Fruit fly (Drosophila melanogaster) whole organism, embryonic: Measurements from ENCODE around the gene Npc2f.

ENCODE experiments used
- CG10274 ChIP-seq: fragments of 200-800 bp; sonication (Bioruptor generic); optimal IDR thresholded peaks from 3 replicates; lab custom pipeline; 2017; ENCODE audit warnings: missing biosample characterization, mild to moderate bottlenecking, missing genetic modification characterization
- CG11695 ChIP-seq: fragments of 200-800 bp; sonication (Bioruptor generic); IDR thresholded peaks from 3 replicates; pipeline ENCODE4 v1.3.6; 2022; ENCODE audit warnings: missing biosample characterization, missing genetic modification characterization
- CG12071 ChIP-seq: fragments of 200-800 bp; sonication (Bioruptor generic); optimal IDR thresholded peaks from 3 replicates; lab custom pipeline; 2018; ENCODE audit warnings: missing biosample characterization, mild to moderate bottlenecking, missing genetic modification characterization
- CG12391 ChIP-seq: fragments of 200-800 bp; sonication (Bioruptor generic); optimal IDR thresholded peaks from 3 replicates; lab custom pipeline; 2018; ENCODE audit warnings: missing biosample characterization, mild to moderate bottlenecking, missing genetic modification characterization, moderate library complexity
- CG12942 ChIP-seq: fragments of 200-800 bp; sonication (Bioruptor generic); optimal IDR thresholded peaks from 3 replicates; lab custom pipeline; 2016; ENCODE audit warnings: missing biosample characterization, missing genetic modification characterization
- CG14710 ChIP-seq: fragments of 200-800 bp; sonication (Bioruptor generic); optimal IDR thresholded peaks from 3 replicates; lab custom pipeline; 2019; ENCODE audit warnings: missing biosample characterization, mild to moderate bottlenecking, missing genetic modification characterization, moderate library complexity
- CG14860 ChIP-seq: fragments of 200-800 bp; sonication (Bioruptor generic); IDR thresholded peaks from 3 replicates; pipeline ENCODE4 v1.3.6; 2022; ENCODE audit warnings: missing biosample characterization, missing genetic modification characterization; ENCODE audit not compliant: partially characterized antibody
- CG16863 ChIP-seq: fragments of 200-800 bp; sonication (Bioruptor generic); optimal IDR thresholded peaks from 3 replicates; lab custom pipeline; 2016; ENCODE audit warnings: missing biosample characterization, missing genetic modification characterization
- CG18619 ChIP-seq: fragments of 200-800 bp; sonication (Bioruptor generic); optimal IDR thresholded peaks from 3 replicates; lab custom pipeline; 2017; ENCODE audit warnings: missing biosample characterization, mild to moderate bottlenecking, missing genetic modification characterization
- CG30431 ChIP-seq: fragments of 200-800 bp; sonication (Bioruptor generic); optimal IDR thresholded peaks from 2 replicates; lab custom pipeline; 2017; ENCODE audit warnings: missing biosample characterization, missing genetic modification characterization
- CG3847 ChIP-seq: fragments of 200-800 bp; sonication (Bioruptor generic); IDR thresholded peaks from 2 replicates; pipeline ENCODE4 v1.3.6; 2022; ENCODE audit warnings: missing biosample characterization, missing genetic modification characterization
- CG4360 ChIP-seq: fragments of 200-800 bp; sonication (Bioruptor generic); IDR thresholded peaks from 2 replicates; pipeline ENCODE4 v1.3.6; 2022; ENCODE audit warnings: missing biosample characterization, missing genetic modification characterization
- CG4424 ChIP-seq: fragments of 200-800 bp; sonication (Bioruptor generic); optimal IDR thresholded peaks from 3 replicates; lab custom pipeline; 2016; ENCODE audit warnings: missing biosample characterization, missing genetic modification characterization
- CG6765 ChIP-seq: fragments of 200-800 bp; sonication (Bioruptor generic); optimal IDR thresholded peaks from 3 replicates; lab custom pipeline; 2017; ENCODE audit warnings: missing biosample characterization, mild to moderate bottlenecking, missing genetic modification characterization
- CG7372 ChIP-seq: fragments of 200-800 bp; sonication (Bioruptor generic); IDR thresholded peaks from 2 replicates; pipeline ENCODE4 v1.3.6; 2022; ENCODE audit warnings: missing biosample characterization, missing genetic modification characterization
- CHES-1-like ChIP-seq: fragments of 200-800 bp; sonication (Bioruptor generic); optimal IDR thresholded peaks from 2 replicates; lab custom pipeline; 2016; ENCODE audit warnings: missing biosample characterization, missing genetic modification characterization
- Dek ChIP-seq: fragments of 200-800 bp; sonication (Bioruptor generic); optimal IDR thresholded peaks from 3 replicates; lab custom pipeline; 2019; ENCODE audit warnings: missing biosample characterization, mild to moderate bottlenecking, missing genetic modification characterization, moderate library complexity
- Elba2 ChIP-seq: fragments of 200-800 bp; sonication (Bioruptor generic); optimal IDR thresholded peaks from 3 replicates; lab custom pipeline; 2016; ENCODE audit warnings: missing biosample characterization, missing genetic modification characterization
- Fer3 ChIP-seq: fragments of 200-800 bp; sonication (Bioruptor generic); optimal IDR thresholded peaks from 2 replicates; lab custom pipeline; 2018; ENCODE audit warnings: missing biosample characterization, mild to moderate bottlenecking, missing genetic modification characterization, moderate library complexity
- Hey ChIP-seq: fragments of 200-800 bp; sonication (Bioruptor generic); optimal IDR thresholded peaks from 3 replicates; lab custom pipeline; 2018; ENCODE audit warnings: missing biosample characterization, mild to moderate bottlenecking, missing genetic modification characterization
- MBD-R2 ChIP-seq: fragments of 200-800 bp; sonication (Bioruptor generic); IDR thresholded peaks from 2 replicates; pipeline ENCODE4 v1.3.6; 2022; ENCODE audit warnings: missing biosample characterization, missing genetic modification characterization
- MESR4 ChIP-seq: fragments of 200-800 bp; sonication (Bioruptor generic); optimal IDR thresholded peaks from 2 replicates; lab custom pipeline; 2018; ENCODE audit warnings: missing biosample characterization, mild to moderate bottlenecking, missing genetic modification characterization, moderate library complexity
- Meics ChIP-seq: fragments of 200-800 bp; sonication (Bioruptor generic); optimal IDR thresholded peaks from 2 replicates; lab custom pipeline; 2017; ENCODE audit warnings: missing biosample characterization, mild to moderate bottlenecking, missing genetic modification characterization
- PHDP ChIP-seq: fragments of 200-800 bp; sonication (Bioruptor generic); optimal IDR thresholded peaks from 3 replicates; lab custom pipeline; 2018; ENCODE audit warnings: missing biosample characterization, mild to moderate bottlenecking, missing genetic modification characterization, moderate library complexity
- Ravus ChIP-seq: fragments of 200-800 bp; sonication (Bioruptor generic); IDR thresholded peaks from 2 replicates; pipeline ENCODE4 v1.3.6; 2022; ENCODE audit warnings: missing biosample characterization, missing genetic modification characterization
- Sry-δ ChIP-seq: fragments of 200-800 bp; sonication (Bioruptor generic); optimal IDR thresholded peaks from 2 replicates; lab custom pipeline; 2016; ENCODE audit warnings: missing biosample characterization, missing genetic modification characterization
- Stat92E ChIP-seq, 3 experiments: fragments of >200 bp in 2 of 3; fragments of 200-800 bp in 1 of 3; sonication (Bioruptor generic) in 1 of 3; optimal IDR thresholded peaks; 2 replicates each; lab custom pipeline; 2017 to 2019; ENCODE audit warnings: missing biosample characterization in 3 of 3, missing genetic modification characterization in 3 of 3, mild to moderate bottlenecking in 1 of 3, moderate library complexity in 1 of 3
- TFAM ChIP-seq: fragments of 200-800 bp; sonication (Bioruptor generic); optimal IDR thresholded peaks from 2 replicates; lab custom pipeline; 2017; ENCODE audit warnings: missing biosample characterization, missing genetic modification characterization, inconsistent platforms
- Vsx1 ChIP-seq: fragments of 200-800 bp; sonication (Bioruptor generic); optimal IDR thresholded peaks from 2 replicates; lab custom pipeline; 2017; ENCODE audit warnings: missing biosample characterization, mild to moderate bottlenecking, missing genetic modification characterization, missing genetic modification reagents
- Xbp1 ChIP-seq: fragments of 200-800 bp; sonication (Bioruptor generic); optimal IDR thresholded peaks from 3 replicates; lab custom pipeline; 2016; ENCODE audit warnings: missing biosample characterization, mild to moderate bottlenecking, missing genetic modification characterization
- caup ChIP-seq: fragments of 200-800 bp; sonication (Bioruptor generic); optimal IDR thresholded peaks from 3 replicates; lab custom pipeline; 2017; ENCODE audit warnings: missing biosample characterization, mild to moderate bottlenecking, missing genetic modification characterization, moderate library complexity; ENCODE audit not compliant: severe bottlenecking
- corto ChIP-seq: fragments of 200-800 bp; sonication (Bioruptor generic); optimal IDR thresholded peaks from 2 replicates; lab custom pipeline; 2016; ENCODE audit warnings: missing biosample characterization, mild to moderate bottlenecking, missing genetic modification characterization, moderate library complexity
- crp ChIP-seq, 2 experiments: fragments of 200-800 bp; sonication (Bioruptor generic); optimal IDR thresholded peaks; 2 replicates in 1 of 2; 3 replicates in 1 of 2; lab custom pipeline; 2017; ENCODE audit warnings: missing biosample characterization in 2 of 2, missing genetic modification characterization in 2 of 2, mild to moderate bottlenecking in 1 of 2, moderate library complexity in 1 of 2
- dati ChIP-seq: fragments of 200-800 bp; sonication (Bioruptor generic); IDR thresholded peaks from 2 replicates; pipeline ENCODE4 v1.3.6; 2022; ENCODE audit warnings: missing biosample characterization, missing genetic modification characterization
- eyg ChIP-seq: fragments of 200-800 bp; sonication (Bioruptor generic); optimal IDR thresholded peaks from 3 replicates; lab custom pipeline; 2016; ENCODE audit warnings: missing biosample characterization, missing genetic modification characterization
- fd3F ChIP-seq: fragments of 200-800 bp; sonication (Bioruptor generic); optimal IDR thresholded peaks from 2 replicates; lab custom pipeline; 2018; ENCODE audit warnings: missing biosample characterization, mild to moderate bottlenecking, missing genetic modification characterization, moderate library complexity
- her ChIP-seq: fragments of 200-800 bp; sonication (Bioruptor generic); optimal IDR thresholded peaks from 2 replicates; lab custom pipeline; 2016; ENCODE audit warnings: missing biosample characterization, missing genetic modification characterization
- inv ChIP-seq: fragments of 200-800 bp; sonication (Bioruptor generic); IDR thresholded peaks from 2 replicates; pipeline ENCODE4 v1.3.6; 2022; ENCODE audit warnings: missing biosample characterization, missing genetic modification characterization; ENCODE audit not compliant: partially characterized antibody
- jing ChIP-seq: fragments of 200-800 bp; sonication (Bioruptor generic); optimal IDR thresholded peaks from 2 replicates; lab custom pipeline; 2018; ENCODE audit warnings: missing biosample characterization, mild to moderate bottlenecking, missing genetic modification characterization
- luna ChIP-seq: fragments of 200-800 bp; sonication (Bioruptor generic); optimal IDR thresholded peaks from 2 replicates; lab custom pipeline; 2016; ENCODE audit warnings: missing biosample characterization, missing genetic modification characterization
- nmo ChIP-seq: fragments of 200-800 bp; sonication (Bioruptor generic); optimal IDR thresholded peaks from 2 replicates; lab custom pipeline; 2018; ENCODE audit warnings: missing biosample characterization, mild to moderate bottlenecking, missing genetic modification characterization, moderate library complexity
- pita ChIP-seq: fragments of 200-800 bp; sonication (Bioruptor generic); optimal IDR thresholded peaks from 2 replicates; lab custom pipeline; 2017; ENCODE audit warnings: missing biosample characterization, mild to moderate bottlenecking, missing genetic modification characterization
- pnt ChIP-seq: fragments of 200-800 bp; sonication (Bioruptor generic); optimal IDR thresholded peaks from 3 replicates; lab custom pipeline; 2016; ENCODE audit warnings: missing biosample characterization, missing genetic modification characterization
- so ChIP-seq: fragments of 200-800 bp; sonication (Bioruptor generic); IDR thresholded peaks from 3 replicates; pipeline ENCODE4 v1.3.6; 2022; ENCODE audit warnings: missing biosample characterization, missing genetic modification characterization
- tap ChIP-seq: fragments of 200-800 bp; optimal IDR thresholded peaks from 3 replicates; lab custom pipeline; 2019; ENCODE audit warnings: missing biosample characterization, mild to moderate bottlenecking, missing genetic modification characterization, moderate library complexity
- trem ChIP-seq: fragments of 200-800 bp; optimal IDR thresholded peaks from 3 replicates; lab custom pipeline; 2019; ENCODE audit warnings: missing biosample characterization, mild to moderate bottlenecking, missing genetic modification characterization, moderate library complexity
- ttk ChIP-seq: fragments of 200-800 bp; sonication (Bioruptor generic); IDR thresholded peaks from 2 replicates; pipeline ENCODE4 v2.1.2; 2022; ENCODE audit warnings: missing biosample characterization, missing genetic modification characterization
- tx ChIP-seq: fragments of 200-800 bp; sonication (Bioruptor generic); optimal IDR thresholded peaks from 2 replicates; lab custom pipeline; 2016; ENCODE audit warnings: missing biosample characterization, missing genetic modification characterization
- wdn ChIP-seq: fragments of 200-800 bp; sonication (Bioruptor generic); IDR thresholded peaks from 2 replicates; pipeline ENCODE4 v1.3.6; 2022; ENCODE audit warnings: missing biosample characterization, missing genetic modification characterization
- zf30C ChIP-seq: fragments of 200-800 bp; sonication (Bioruptor generic); optimal IDR thresholded peaks from 3 replicates; lab custom pipeline; 2018; ENCODE audit warnings: missing biosample characterization, mild to moderate bottlenecking, missing genetic modification characterization

Npc2f gene

DNA sequence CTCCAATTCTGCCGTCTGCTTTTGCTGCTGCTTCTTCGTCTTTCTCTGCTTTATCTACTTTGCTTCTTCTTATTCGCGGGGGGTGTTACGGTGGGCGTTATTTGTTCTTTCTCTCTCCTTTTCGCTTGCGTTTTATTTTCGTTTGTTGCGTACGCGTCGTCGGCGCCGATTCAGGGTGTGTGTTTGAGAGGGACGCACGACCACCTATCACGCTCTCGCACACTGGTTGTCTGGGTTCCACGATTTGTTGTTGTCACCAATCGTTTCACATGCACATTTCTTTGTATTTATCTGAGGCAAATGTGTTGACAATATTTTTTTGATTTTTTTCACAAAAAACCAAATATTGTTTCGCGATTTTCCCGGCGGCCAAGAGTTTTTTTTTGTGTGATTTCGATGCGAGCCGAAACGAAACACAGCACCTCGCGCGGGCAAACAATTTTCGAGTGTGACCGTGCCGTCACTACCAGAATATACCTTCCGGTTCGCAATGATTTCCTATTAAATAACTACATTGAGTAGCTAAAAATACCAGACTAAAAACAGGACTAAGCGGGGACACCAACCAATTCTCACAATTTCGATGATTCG lies 32.3 kb upstream of the Npc2f start, which contains the start of gene Syx1A (continued):
- no peak for TF ChIP-seq CG14860 (GFP tag; lab: Robert Waterston, UW)
- no peak for TF ChIP-seq dati (GFP tag; lab: Robert Waterston, UW)
- no peak for TF ChIP-seq Ravus (GFP tag; lab: Robert Waterston, UW)
- TF ChIP-seq CG4360 (GFP tag; lab: Robert Waterston, UW): no peak
- TF ChIP-seq TFAM (GFP tag; lab: Kevin White, UChicago): no peak
- TF ChIP-seq CG11695 (GFP tag; lab: Robert Waterston, UW): no peak
- TF ChIP-seq wdn (GFP tag; lab: Robert Waterston, UW): no peak
- TF ChIP-seq ttk (GFP tag; lab: Robert Waterston, UW): no peak
- TF ChIP-seq CG6765: peak; percentile 62
- TF ChIP-seq corto: no peak
- no peak for TF ChIP-seq so
- TF ChIP-seq trem: peak; percentile 73
- TF ChIP-seq CG18619: peak; percentile 23
- TF ChIP-seq crp (GFP tag; optimal IDR thresholded peaks at IDR 0.05; lab: Kevin White, UChicago): no peak
- no peak for TF ChIP-seq CG4424 (GFP tag; lab: Kevin White, UChicago)
- peak; percentile 28 for TF ChIP-seq caup (GFP tag; lab: Kevin White, UChicago)
- no peak for TF ChIP-seq luna (GFP tag; lab: Kevin White, UChicago)
- no peak for TF ChIP-seq Vsx1 (GFP tag; lab: Kevin White, UChicago)
- TF ChIP-seq Elba2 (GFP tag; lab: Kevin White, UChicago): no peak
- peak; percentile 23 for TF ChIP-seq her (GFP tag; lab: Kevin White, UChicago)
- TF ChIP-seq MBD-R2 (GFP tag; lab: Robert Waterston, UW): no peak
- TF ChIP-seq tx (GFP tag; lab: Kevin White, UChicago): no peak
- TF ChIP-seq zf30C: no peak
- TF ChIP-seq inv (GFP tag; lab: Robert Waterston, UW): no peak
- no peak for TF ChIP-seq CG16863 (GFP tag; lab: Kevin White, UChicago)
- peak; percentile 22 for TF ChIP-seq CG12071 (GFP tag; lab: Kevin White, UChicago)
- TF ChIP-seq CHES-1-like (GFP tag; lab: Kevin White, UChicago): peak; percentile 43
- TF ChIP-seq Meics: no peak
- TF ChIP-seq CG7372 (GFP tag; lab: Robert Waterston, UW): no peak
- no peak for TF ChIP-seq CG10274
- no peak for TF ChIP-seq Stat92E (GFP tag; optimal IDR thresholded peaks at IDR 0.05; lab: Kevin White, UChicago)
- peak; percentile 29 for TF ChIP-seq nmo
- TF ChIP-seq Fer3 (tag; lab: Kevin White, UChicago): peak; percentile 15
- TF ChIP-seq tap: peak; percentile 32
- peak; percentile 33 for TF ChIP-seq PHDP (tag; lab: Kevin White, UChicago)
- TF ChIP-seq CG30431 (GFP tag; lab: Kevin White, UChicago): no peak
- no peak for TF ChIP-seq CG12391 (tag; lab: Kevin White, UChicago)
- TF ChIP-seq pnt (GFP tag; lab: Kevin White, UChicago): no peak
- no peak for TF ChIP-seq jing (GFP tag; lab: Kevin White, UChicago)
- TF ChIP-seq CG3847: no peak
- TF ChIP-seq Hey (tag; lab: Kevin White, UChicago): no peak
- TF ChIP-seq Dek (tag; lab: Kevin White, UChicago): no peak
- peak; percentile 25 for TF ChIP-seq Sry-δ (GFP tag; lab: Kevin White, UChicago)
- TF ChIP-seq Xbp1 (GFP tag; lab: Kevin White, UChicago): no peak
- no peak for TF ChIP-seq CG12942 (GFP tag; lab: Kevin White, UChicago)
- TF ChIP-seq CG14710 (tag; lab: Kevin White, UChicago): peak; percentile 27
- TF ChIP-seq MESR4 (GFP tag; lab: Kevin White, UChicago): peak; percentile 54
- no peak for TF ChIP-seq eyg
- TF ChIP-seq fd3F (GFP tag; lab: Kevin White, UChicago): no peak
- TF ChIP-seq pita (GFP tag; lab: Kevin White, UChicago): peak; percentile 70
